Fruit fly (Drosophila melanogaster) whole organism, embryonic: ENCODE data around the gene CG4577.
A peak's percentile ranks its signal among the peaks of the same experiment; 100 is the strongest.

Source experiments
- Atf-2 ChIP-seq: fragments of 200-800 bp; sonication (Bioruptor generic); optimal IDR thresholded peaks from 2 replicates; lab custom pipeline; 2016; ENCODE audit warnings: missing biosample characterization, missing genetic modification characterization
- BtbVII ChIP-seq: fragments of 200-800 bp; sonication (Bioruptor generic); optimal IDR thresholded peaks from 3 replicates; lab custom pipeline; 2017; ENCODE audit warnings: missing biosample characterization, mild to moderate bottlenecking, missing genetic modification characterization
- CG12104 ChIP-seq: fragments of 200-800 bp; sonication (Bioruptor generic); optimal IDR thresholded peaks from 3 replicates; lab custom pipeline; 2016; ENCODE audit warnings: missing biosample characterization, missing genetic modification characterization
- CG1233 ChIP-seq: fragments of 200-800 bp; sonication (Bioruptor generic); optimal IDR thresholded peaks from 4 replicates; lab custom pipeline; 2018; ENCODE audit warnings: missing biosample characterization, mild to moderate bottlenecking, missing genetic modification characterization
- CG12744 ChIP-seq: fragments of 200-800 bp; sonication (Bioruptor generic); optimal IDR thresholded peaks from 2 replicates; lab custom pipeline; 2016; ENCODE audit warnings: missing biosample characterization, missing genetic modification characterization
- CG13123 ChIP-seq: fragments of 200-800 bp; sonication (Bioruptor generic); optimal IDR thresholded peaks from 2 replicates; lab custom pipeline; 2016; ENCODE audit warnings: missing biosample characterization, missing genetic modification characterization
- CG15479 ChIP-seq: fragments of 200-800 bp; sonication (Bioruptor generic); optimal IDR thresholded peaks from 3 replicates; lab custom pipeline; 2019; ENCODE audit warnings: missing biosample characterization, mild to moderate bottlenecking, missing genetic modification characterization, moderate library complexity
- CG15514 ChIP-seq: fragments of 200-800 bp; sonication (Bioruptor generic); optimal IDR thresholded peaks from 3 replicates; lab custom pipeline; 2017; ENCODE audit warnings: missing biosample characterization, missing genetic modification characterization, mild to moderate bottlenecking, moderate library complexity, missing genetic modification reagents
- CG17359 ChIP-seq: fragments of 200-800 bp; sonication (Bioruptor generic); optimal IDR thresholded peaks from 3 replicates; lab custom pipeline; 2018; ENCODE audit warnings: missing biosample characterization, mild to moderate bottlenecking, missing genetic modification characterization, moderate library complexity
- CG1832 ChIP-seq: fragments of 200-800 bp; sonication (Bioruptor generic); optimal IDR thresholded peaks from 2 replicates; lab custom pipeline; 2017; ENCODE audit warnings: missing biosample characterization, mild to moderate bottlenecking, missing genetic modification characterization, inconsistent platforms
- CG18764 ChIP-seq: fragments of 200-800 bp; sonication (Bioruptor generic); optimal IDR thresholded peaks from 3 replicates; lab custom pipeline; 2016; ENCODE audit warnings: missing biosample characterization, missing genetic modification characterization
- CG2678 ChIP-seq: fragments of 200-800 bp; sonication (Bioruptor generic); optimal IDR thresholded peaks from 3 replicates; lab custom pipeline; 2019; ENCODE audit warnings: missing biosample characterization, mild to moderate bottlenecking, missing genetic modification characterization, moderate library complexity
- CG2712 ChIP-seq: fragments of 200-800 bp; optimal IDR thresholded peaks from 3 replicates; lab custom pipeline; 2019; ENCODE audit warnings: missing biosample characterization, mild to moderate bottlenecking, missing genetic modification characterization, moderate library complexity
- CG2889 ChIP-seq: fragments of 200-800 bp; sonication (Bioruptor generic); IDR thresholded peaks from 3 replicates; pipeline ENCODE4 v1.3.6; 2022; ENCODE audit warnings: missing biosample characterization, missing genetic modification characterization
- CG30431 ChIP-seq: fragments of 200-800 bp; sonication (Bioruptor generic); optimal IDR thresholded peaks from 2 replicates; lab custom pipeline; 2017; ENCODE audit warnings: missing biosample characterization, missing genetic modification characterization
- CG31365 ChIP-seq: fragments of 200-800 bp; sonication (Bioruptor generic); optimal IDR thresholded peaks from 2 replicates; lab custom pipeline; 2018; ENCODE audit warnings: missing biosample characterization, mild to moderate bottlenecking, missing genetic modification characterization
- CG4328 ChIP-seq: fragments of 200-800 bp; sonication (Bioruptor generic); optimal IDR thresholded peaks from 3 replicates; lab custom pipeline; 2017; ENCODE audit warnings: missing biosample characterization, missing genetic modification reagents, missing genetic modification characterization
- CG6683 ChIP-seq: fragments of 200-800 bp; sonication (Bioruptor generic); optimal IDR thresholded peaks from 2 replicates; lab custom pipeline; 2017; ENCODE audit warnings: missing biosample characterization, mild to moderate bottlenecking, missing genetic modification characterization, missing genetic modification reagents
- CG8089 ChIP-seq: fragments of 200-800 bp; sonication (Bioruptor generic); optimal IDR thresholded peaks from 3 replicates; lab custom pipeline; 2016; ENCODE audit warnings: missing biosample characterization, missing genetic modification characterization
- CG9797 ChIP-seq: fragments of 200-800 bp; sonication (Bioruptor generic); optimal IDR thresholded peaks from 3 replicates; lab custom pipeline; 2018; ENCODE audit warnings: missing biosample characterization, mild to moderate bottlenecking, missing genetic modification characterization
- Chrac-16 ChIP-seq: fragments of 200-800 bp; sonication (Bioruptor generic); optimal IDR thresholded peaks from 3 replicates; lab custom pipeline; 2016; ENCODE audit warnings: missing biosample characterization, missing genetic modification characterization
- Dp ChIP-seq: fragments of 200-800 bp; sonication (Bioruptor generic); optimal IDR thresholded peaks from 2 replicates; lab custom pipeline; 2018; ENCODE audit warnings: missing biosample characterization, mild to moderate bottlenecking, missing genetic modification characterization, moderate library complexity
- Hr39 ChIP-seq: fragments of >200 bp; optimal IDR thresholded peaks from 2 replicates; lab custom pipeline; 2017
- NC2β ChIP-seq: fragments of 200-800 bp; sonication (Bioruptor generic); optimal IDR thresholded peaks from 2 replicates; lab custom pipeline; 2016; ENCODE audit warnings: missing biosample characterization, missing genetic modification characterization
- Optix ChIP-seq: fragments of 200-800 bp; sonication (Bioruptor generic); IDR thresholded peaks from 3 replicates; pipeline ENCODE4 v1.3.6; 2022; ENCODE audit warnings: missing biosample characterization, missing genetic modification characterization
- Ptx1 ChIP-seq: fragments of 200-800 bp; sonication (Bioruptor generic); IDR thresholded peaks from 2 replicates; pipeline ENCODE4 v1.3.6; 2022; ENCODE audit warnings: missing biosample characterization, missing genetic modification characterization
- Rfx ChIP-seq: fragments of 200-800 bp; sonication (Bioruptor generic); IDR thresholded peaks from 2 replicates; pipeline ENCODE4 v1.3.6; 2022; ENCODE audit warnings: missing biosample characterization, missing genetic modification characterization
- Side ChIP-seq: fragments of 200-800 bp; sonication (Bioruptor generic); optimal IDR thresholded peaks from 2 replicates; lab custom pipeline; 2016; ENCODE audit warnings: missing biosample characterization, missing genetic modification characterization
- Trl ChIP-seq, 3 experiments: fragments of >200 bp in 2 of 3; fragments of 200-800 bp in 1 of 3; sonication (Bioruptor generic) in 1 of 3; optimal IDR thresholded peaks; 2 replicates in 1 of 3; 3 replicates in 2 of 3; lab custom pipeline; 2016 to 2017; ENCODE audit warnings: missing biosample characterization in 1 of 3, missing genetic modification characterization in 1 of 3
- ab ChIP-seq: fragments of 200-800 bp; sonication (Bioruptor generic); optimal IDR thresholded peaks from 2 replicates; lab custom pipeline; 2016; ENCODE audit warnings: missing biosample characterization, missing genetic modification characterization
- aop ChIP-seq: fragments of 200-800 bp; sonication (Bioruptor generic); IDR thresholded peaks from 2 replicates; pipeline ENCODE4 v1.3.6; 2022; ENCODE audit warnings: missing biosample characterization, missing genetic modification characterization
- cas ChIP-seq: fragments of 200-800 bp; sonication (Bioruptor generic); IDR thresholded peaks from 2 replicates; pipeline ENCODE4 v1.3.6; 2022; ENCODE audit warnings: missing biosample characterization, missing genetic modification characterization
- cg ChIP-seq: fragments of 200-800 bp; sonication (Bioruptor generic); optimal IDR thresholded peaks from 3 replicates; lab custom pipeline; 2019; ENCODE audit warnings: missing biosample characterization, mild to moderate bottlenecking, missing genetic modification characterization, moderate library complexity
- chinmo ChIP-seq: fragments of 200-800 bp; sonication (Bioruptor generic); IDR thresholded peaks from 4 replicates; pipeline ENCODE4 v1.3.6; 2022; ENCODE audit warnings: missing biosample characterization, missing genetic modification characterization; ENCODE audit not compliant: partially characterized antibody
- ewg ChIP-seq: fragments of 200-800 bp; sonication (Bioruptor generic); optimal IDR thresholded peaks from 3 replicates; lab custom pipeline; 2017; ENCODE audit warnings: mild to moderate bottlenecking, missing biosample characterization, missing genetic modification reagents, missing genetic modification characterization
- fd102C ChIP-seq: fragments of 200-800 bp; sonication (Bioruptor generic); optimal IDR thresholded peaks from 2 replicates; lab custom pipeline; 2018; ENCODE audit warnings: missing biosample characterization, mild to moderate bottlenecking, missing genetic modification characterization, moderate library complexity
- ind ChIP-seq: fragments of 200-800 bp; sonication (Bioruptor generic); optimal IDR thresholded peaks from 3 replicates; lab custom pipeline; 2016; ENCODE audit warnings: missing biosample characterization, missing genetic modification characterization
- pzg ChIP-seq: fragments of 200-800 bp; sonication (Bioruptor generic); optimal IDR thresholded peaks from 3 replicates; lab custom pipeline; 2018; ENCODE audit warnings: missing biosample characterization, mild to moderate bottlenecking, missing genetic modification characterization, moderate library complexity
- repo ChIP-seq: fragments of 200-800 bp; sonication (Bioruptor generic); optimal IDR thresholded peaks from 2 replicates; lab custom pipeline; 2016; ENCODE audit warnings: missing biosample characterization, missing genetic modification characterization
- row ChIP-seq: fragments of 200-800 bp; sonication (Bioruptor generic); IDR thresholded peaks from 3 replicates; pipeline ENCODE4 v1.3.6; 2022; ENCODE audit warnings: missing biosample characterization, missing genetic modification characterization
- salm ChIP-seq: fragments of 200-800 bp; sonication (Bioruptor generic); optimal IDR thresholded peaks from 2 replicates; lab custom pipeline; 2018; ENCODE audit warnings: missing biosample characterization, mild to moderate bottlenecking, missing genetic modification characterization
- sens-2 ChIP-seq: fragments of 200-800 bp; sonication (Bioruptor generic); IDR thresholded peaks from 2 replicates; pipeline ENCODE4 v1.3.6; 2022; ENCODE audit warnings: missing biosample characterization, missing genetic modification characterization
- slbo ChIP-seq: fragments of 200-800 bp; sonication (Bioruptor generic); IDR thresholded peaks from 2 replicates; pipeline ENCODE4 v1.3.6; 2022; ENCODE audit warnings: missing biosample characterization, missing genetic modification characterization
- so ChIP-seq: fragments of 200-800 bp; sonication (Bioruptor generic); IDR thresholded peaks from 3 replicates; pipeline ENCODE4 v1.3.6; 2022; ENCODE audit warnings: missing biosample characterization, missing genetic modification characterization
- tin ChIP-seq: fragments of 200-800 bp; sonication (Bioruptor generic); optimal IDR thresholded peaks from 3 replicates; lab custom pipeline; 2016; ENCODE audit warnings: missing biosample characterization, missing genetic modification characterization
- trem ChIP-seq: fragments of 200-800 bp; optimal IDR thresholded peaks from 3 replicates; lab custom pipeline; 2019; ENCODE audit warnings: missing biosample characterization, mild to moderate bottlenecking, missing genetic modification characterization, moderate library complexity
- wdn ChIP-seq: fragments of 200-800 bp; sonication (Bioruptor generic); IDR thresholded peaks from 2 replicates; pipeline ENCODE4 v1.3.6; 2022; ENCODE audit warnings: missing biosample characterization, missing genetic modification characterization
- yki ChIP-seq: fragments of >200 bp; optimal IDR thresholded peaks from 3 replicates; lab custom pipeline; 2018
- zf30C ChIP-seq: fragments of 200-800 bp; sonication (Bioruptor generic); optimal IDR thresholded peaks from 3 replicates; lab custom pipeline; 2018; ENCODE audit warnings: missing biosample characterization, mild to moderate bottlenecking, missing genetic modification characterization

Gene CG4577

DNA sequence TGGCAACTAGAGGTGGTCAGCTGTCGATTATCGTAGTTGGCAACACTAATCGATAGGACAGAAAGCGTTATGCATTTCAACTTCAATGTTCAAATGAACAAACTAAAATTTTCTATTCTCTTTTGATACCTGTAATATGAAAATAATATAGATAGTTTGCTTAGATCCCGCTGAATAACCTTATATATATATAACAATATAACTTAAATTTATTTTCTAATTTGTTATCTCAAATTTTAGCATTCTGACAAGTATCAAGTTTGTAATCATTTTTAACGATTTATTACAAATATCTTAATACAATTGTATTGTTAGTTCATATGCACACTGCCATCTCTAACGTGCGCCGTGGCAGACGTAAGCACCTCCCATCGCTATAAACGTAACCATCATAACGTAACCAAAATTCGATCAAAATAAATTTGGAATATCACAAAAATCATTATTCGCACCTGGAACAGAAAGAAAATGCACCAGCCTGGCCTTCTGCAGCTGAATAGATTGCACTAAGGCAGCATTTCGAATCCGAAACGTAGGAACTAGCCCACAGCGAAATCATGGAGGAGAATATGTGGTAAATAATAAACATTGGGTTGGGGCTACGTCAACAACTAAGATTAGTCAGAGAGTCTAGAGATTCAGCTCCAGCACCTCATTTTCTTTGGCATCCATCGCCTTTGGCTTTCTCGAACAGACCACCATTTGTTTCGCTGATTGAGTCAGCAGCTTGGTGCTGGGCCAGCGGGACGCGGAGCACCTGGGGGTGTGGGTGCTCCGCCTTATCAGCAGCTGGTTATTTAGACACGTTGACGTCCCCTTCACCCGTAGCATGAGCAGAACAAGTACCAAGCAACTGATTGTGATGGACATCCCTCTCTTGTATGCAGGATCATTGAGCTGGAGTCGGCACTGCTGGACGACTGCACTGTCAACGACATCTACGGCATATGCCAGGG, 5.3 kb upstream of the CG4577 start, which contains the start of the genes Pino and TBC1D23 (continued):
- TF ChIP-seq CG12744 (GFP tag; lab: Kevin White, UChicago), result no peak
- TF ChIP-seq CG1832 (GFP tag; lab: Kevin White, UChicago), result no peak
- TF ChIP-seq fd102C, result no peak
- TF ChIP-seq CG6683 (GFP tag; lab: Kevin White, UChicago), result no peak
- TF ChIP-seq CG2712 (tag; lab: Kevin White, UChicago), result peak; percentile 82
- TF ChIP-seq ind (GFP tag; lab: Kevin White, UChicago), result peak; percentile 81
- 0 out of 4 replicates have a peak, but pooled peaks have one; percentile 4 for TF ChIP-seq chinmo (GFP tag; lab: Robert Waterston, UW)
- no peak for TF ChIP-seq cg (GFP tag; lab: Kevin White, UChicago)
- peak; percentile 52 for TF ChIP-seq CG18764
- no peak for TF ChIP-seq BtbVII (GFP tag; lab: Kevin White, UChicago)
- no peak; the same call in 1 of the 2 replicates for TF ChIP-seq wdn (GFP tag; lab: Robert Waterston, UW)
- TF ChIP-seq CG1233 (GFP tag; lab: Kevin White, UChicago), result peak; percentile 53
- TF ChIP-seq aop, result no peak
- TF ChIP-seq Rfx, result peak; percentile 85
- peak; percentile 37 for TF ChIP-seq CG4328 (GFP tag; lab: Kevin White, UChicago)
- TF ChIP-seq CG2678, result peak; percentile 78
- peak; percentile 73 for TF ChIP-seq Chrac-16 (GFP tag; lab: Kevin White, UChicago)
- TF ChIP-seq Trl (optimal IDR thresholded peaks at IDR 0.05; lab: Kevin White, UChicago), result no peak
- TF ChIP-seq Trl (GFP tag; optimal IDR thresholded peaks at IDR 0.05; lab: Kevin White, UChicago), result peak; percentile 2
- peak; percentile 48 for TF ChIP-seq CG30431 (GFP tag; lab: Kevin White, UChicago)
- no peak for TF ChIP-seq Hr39 (lab: Kevin White, UChicago)
- TF ChIP-seq tin (GFP tag; lab: Kevin White, UChicago), result peak; percentile 69
- TF ChIP-seq salm (tag; lab: Kevin White, UChicago), result no peak
- TF ChIP-seq CG15479 (GFP tag; lab: Kevin White, UChicago), result no peak
- peak; percentile 32 for TF ChIP-seq ewg
- peak; percentile 39 for TF ChIP-seq pzg
- TF ChIP-seq CG15514, result peak; percentile 79
- no peak for TF ChIP-seq Optix (GFP tag; lab: Robert Waterston, UW)
- peak; percentile 69; the same call in 1 of the 3 replicates for TF ChIP-seq so (GFP tag; lab: Robert Waterston, UW)
- peak; percentile 84 for TF ChIP-seq Ptx1 (GFP tag; lab: Robert Waterston, UW)
- no peak for TF ChIP-seq repo
- peak; percentile 50 for TF ChIP-seq CG12104 (GFP tag; lab: Kevin White, UChicago)
- TF ChIP-seq CG17359, result peak; percentile 51
- peak; percentile 71 for TF ChIP-seq trem
- TF ChIP-seq ab (GFP tag; lab: Kevin White, UChicago), result no peak
- peak; percentile 49 for TF ChIP-seq CG13123 (GFP tag; lab: Kevin White, UChicago)
- no peak for TF ChIP-seq Side (GFP tag; lab: Kevin White, UChicago)
- TF ChIP-seq slbo (GFP tag; lab: Robert Waterston, UW), result peak; percentile 86
- no peak for TF ChIP-seq cas
- peak; percentile 1 for TF ChIP-seq CG9797 (GFP tag; lab: Kevin White, UChicago)
- no peak for TF ChIP-seq CG2889 (GFP tag; lab: Robert Waterston, UW)
- TF ChIP-seq Dp, result peak; percentile 5
- TF ChIP-seq yki (lab: Kevin White, UChicago), result no peak
- TF ChIP-seq row (GFP tag; lab: Robert Waterston, UW), result peak; percentile 86
- TF ChIP-seq NC2β (GFP tag; lab: Kevin White, UChicago), result no peak
- no peak for TF ChIP-seq CG8089 (GFP tag; lab: Kevin White, UChicago)
- no peak for TF ChIP-seq CG31365
- TF ChIP-seq Atf-2 (GFP tag; lab: Kevin White, UChicago), result no peak
- TF ChIP-seq zf30C, result no peak
- no peak for TF ChIP-seq sens-2 (GFP tag; lab: Robert Waterston, UW)
